Worm (Caenorhabditis elegans) whole organism, L1 larva: ENCODE measurements around the gene C53A5.9.

Source experiments
- C34B4.2 ChIP-seq: sonication (generic microtip); optimal IDR thresholded peaks from 2 replicates; lab custom pipeline; 2017; ENCODE audit warnings: mild to moderate bottlenecking, missing genetic modification characterization, missing compliant biosample characterization
- ama-1 ChIP-seq: fragments of 150-350 bp; optimal IDR thresholded peaks from 2 replicates; lab custom pipeline; 2014
- ceh-82 ChIP-seq, 3 experiments: fragments of 150-350 bp in 1 of 3; sonication (generic microtip) in 2 of 3; optimal IDR thresholded peaks; 2 replicates each; lab custom pipeline; 2014 to 2017; ENCODE audit warnings: missing biosample characterization in 3 of 3, missing genetic modification characterization in 3 of 3
- dsc-1 ChIP-seq: sonication (generic microtip); optimal IDR thresholded peaks from 2 replicates; lab custom pipeline; 2016; ENCODE audit warnings: mild to moderate bottlenecking, missing genetic modification characterization, missing compliant biosample characterization
- egl-27 ChIP-seq, 2 experiments: fragments of 150-350 bp in 1 of 2; sonication (generic microtip); optimal IDR thresholded peaks; 3 replicates each; lab custom pipeline; 2017 to 2018; ENCODE audit warnings: missing biosample characterization in 2 of 2, missing genetic modification characterization in 2 of 2, missing genetic modification reagents in 2 of 2
- ets-5 ChIP-seq: fragments of 200-800 bp; sonication (Bioruptor generic); IDR thresholded peaks from 2 replicates; pipeline ENCODE4 v1.3.6; 2022; ENCODE audit warnings: missing genetic modification characterization, missing compliant biosample characterization
- fos-1 ChIP-seq: fragments of 150-350 bp; optimal IDR thresholded peaks from 2 replicates; lab custom pipeline; 2014; ENCODE audit warnings: missing biosample characterization, missing genetic modification characterization
- mab-9 ChIP-seq: fragments of 200-800 bp; sonication (Bioruptor generic); IDR thresholded peaks from 2 replicates; pipeline ENCODE4 v1.3.6; 2022; ENCODE audit warnings: missing genetic modification reagents, missing genetic modification characterization, missing compliant biosample characterization
- mep-1 ChIP-seq: fragments of 150-350 bp; optimal IDR thresholded peaks from 2 replicates; lab custom pipeline; 2014; ENCODE audit warnings: missing biosample characterization, missing genetic modification characterization
- nhr-237 ChIP-seq: fragments of 150-350 bp; optimal IDR thresholded peaks from 2 replicates; lab custom pipeline; 2014; ENCODE audit warnings: missing biosample characterization, missing genetic modification characterization
- nhr-28 ChIP-seq: fragments of 150-350 bp; optimal IDR thresholded peaks from 2 replicates; lab custom pipeline; 2014; ENCODE audit warnings: missing biosample characterization, missing genetic modification characterization
- pqm-1 ChIP-seq: sonication (generic microtip); optimal IDR thresholded peaks from 3 replicates; lab custom pipeline; 2017; ENCODE audit warnings: missing biosample characterization, missing genetic modification characterization
- snpc-4 ChIP-seq: fragments of 150-350 bp; optimal IDR thresholded peaks from 2 replicates; lab custom pipeline; 2014; ENCODE audit warnings: missing biosample characterization, missing genetic modification characterization
- xbp-1 ChIP-seq: sonication (generic microtip); optimal IDR thresholded peaks from 2 replicates; lab custom pipeline; 2016; ENCODE audit warnings: missing genetic modification characterization, missing compliant biosample characterization

DNA sequence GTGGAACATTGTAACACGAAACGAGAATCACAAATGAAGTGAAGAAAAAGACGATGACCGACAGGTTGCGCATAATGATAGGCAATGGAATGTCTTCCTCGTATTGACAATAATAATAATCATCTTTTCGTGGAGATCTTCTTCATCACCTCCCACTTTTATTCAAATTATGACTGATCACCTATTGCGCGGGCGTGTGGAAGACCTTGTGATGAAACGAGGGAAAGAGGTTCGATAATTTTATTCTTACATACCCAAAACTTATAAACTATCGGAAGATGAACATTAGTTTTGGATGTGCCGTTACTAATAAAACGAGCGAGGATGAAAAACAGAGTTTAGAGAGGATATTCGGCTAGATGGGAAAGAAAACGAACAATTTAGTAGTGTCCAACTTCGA is 35.6 kb downstream of the C53A5.9 start, which contains the start of gene C53A5.2:
- no peak for TF ChIP-seq ets-5
- no peak for TF ChIP-seq C34B4.2 (tag; lab: Kevin White, UChicago)
- TF ChIP-seq fos-1 (tag; lab: Kevin White, UChicago) = no peak
- TF ChIP-seq snpc-4 (tag; lab: Kevin White, UChicago) = no peak
- no peak for TF ChIP-seq egl-27 (tag; optimal IDR thresholded peaks at IDR 0.05; lab: Kevin White, UChicago)
- no peak for TF ChIP-seq ceh-82 (tag; optimal IDR thresholded peaks at IDR 0.05; lab: Kevin White, UChicago)
- TF ChIP-seq nhr-28 (tag; lab: Kevin White, UChicago) = no peak
- no peak for TF ChIP-seq dsc-1 (tag; lab: Kevin White, UChicago)
- TF ChIP-seq mep-1 (tag; lab: Kevin White, UChicago) = no peak
- no peak for TF ChIP-seq nhr-237 (tag; lab: Kevin White, UChicago)
- no peak for TF ChIP-seq mab-9
- no peak for TF ChIP-seq ama-1
- no peak for TF ChIP-seq pqm-1 (tag; lab: Kevin White, UChicago)
- TF ChIP-seq xbp-1 (tag; lab: Kevin White, UChicago) = no peak
